Worm (Caenorhabditis elegans) whole organism, L3 larva: Measurements from ENCODE around the gene acly-1.

ENCODE experiments used
- R02D3.7 ChIP-seq: fragments of 150-350 bp; optimal IDR thresholded peaks from 2 replicates; lab custom pipeline; 2014; ENCODE audit warnings: missing biosample characterization, missing genetic modification characterization
- ZK546.5 ChIP-seq: sonication (generic microtip); optimal IDR thresholded peaks from 2 replicates; lab custom pipeline; 2017; ENCODE audit warnings: missing biosample characterization, missing genetic modification characterization
- aly-2 ChIP-seq: fragments of 150-350 bp; optimal IDR thresholded peaks from 2 replicates; lab custom pipeline; 2014; ENCODE audit warnings: missing biosample characterization, missing genetic modification characterization
- ama-1 ChIP-seq: fragments of 150-350 bp; optimal IDR thresholded peaks from 2 replicates; lab custom pipeline; 2018
- ceh-16 ChIP-seq: sonication (generic microtip); optimal IDR thresholded peaks from 2 replicates; lab custom pipeline; 2017; ENCODE audit warnings: missing biosample characterization, missing genetic modification characterization
- ceh-28 ChIP-seq: fragments of 150-350 bp; optimal IDR thresholded peaks from 2 replicates; lab custom pipeline; 2014; ENCODE audit warnings: missing biosample characterization, missing genetic modification reagents, missing genetic modification characterization
- ceh-82 ChIP-seq: fragments of 150-350 bp; optimal IDR thresholded peaks from 2 replicates; lab custom pipeline; 2014; ENCODE audit warnings: missing biosample characterization, missing genetic modification characterization
- ceh-9 ChIP-seq: sonication (generic microtip); optimal IDR thresholded peaks from 2 replicates; lab custom pipeline; 2018; ENCODE audit warnings: missing biosample characterization, missing genetic modification characterization
- daf-12 ChIP-seq: fragments of 150-350 bp; optimal IDR thresholded peaks from 2 replicates; lab custom pipeline; 2014; ENCODE audit warnings: missing biosample characterization, missing genetic modification reagents, missing genetic modification characterization
- egl-27 ChIP-seq: sonication (generic microtip); optimal IDR thresholded peaks from 4 replicates; lab custom pipeline; 2017; ENCODE audit warnings: missing biosample characterization, missing genetic modification reagents, missing genetic modification characterization
- egl-5 ChIP-seq: fragments of 150-350 bp; optimal IDR thresholded peaks from 2 replicates; lab custom pipeline; 2017; ENCODE audit warnings: missing biosample characterization, missing genetic modification reagents, missing genetic modification characterization, inconsistent platforms
- elt-1 ChIP-seq: fragments of 150-350 bp; optimal IDR thresholded peaks from 2 replicates; lab custom pipeline; 2014; ENCODE audit warnings: missing biosample characterization, missing genetic modification characterization
- elt-2 ChIP-seq: sonication (generic microtip); optimal IDR thresholded peaks from 2 replicates; lab custom pipeline; 2016; ENCODE audit warnings: missing genetic modification reagents, mild to moderate bottlenecking, missing genetic modification characterization, missing compliant biosample characterization
- elt-3 ChIP-seq, 3 experiments: fragments of 150-350 bp in 1 of 3; sonication (generic microtip) in 2 of 3; optimal IDR thresholded peaks; 2 replicates in 2 of 3; 4 replicates in 1 of 3; lab custom pipeline; 2014 to 2017; ENCODE audit warnings: missing biosample characterization in 3 of 3, missing genetic modification characterization in 3 of 3
- eor-1 ChIP-seq, 2 experiments: fragments of 150-350 bp; optimal IDR thresholded peaks; 2 replicates each; lab custom pipeline; 2014 to 2018; ENCODE audit warnings: missing biosample characterization in 2 of 2, missing genetic modification characterization in 2 of 2
- fkh-10 ChIP-seq: sonication (generic microtip); optimal IDR thresholded peaks from 2 replicates; lab custom pipeline; 2017; ENCODE audit warnings: missing biosample characterization, missing genetic modification reagents, missing genetic modification characterization
- fkh-2 ChIP-seq: fragments of 150-350 bp; optimal IDR thresholded peaks from 2 replicates; lab custom pipeline; 2014; ENCODE audit warnings: missing biosample characterization, missing genetic modification reagents, missing genetic modification characterization
- fos-1 ChIP-seq: fragments of 150-350 bp; optimal IDR thresholded peaks from 2 replicates; lab custom pipeline; 2014; ENCODE audit warnings: missing biosample characterization, missing genetic modification characterization
- hmg-11 ChIP-seq: sonication (generic microtip); optimal IDR thresholded peaks from 2 replicates; lab custom pipeline; 2016; ENCODE audit warnings: missing genetic modification characterization, missing compliant biosample characterization
- jun-1 ChIP-seq: fragments of 150-350 bp; optimal IDR thresholded peaks from 2 replicates; lab custom pipeline; 2014; ENCODE audit warnings: missing biosample characterization, missing genetic modification reagents, missing genetic modification characterization
- lin-15B ChIP-seq: fragments of 150-350 bp; optimal IDR thresholded peaks from 2 replicates; lab custom pipeline; 2014; ENCODE audit warnings: missing biosample characterization, missing genetic modification characterization
- lin-39 ChIP-seq: fragments of 150-350 bp; optimal IDR thresholded peaks from 2 replicates; lab custom pipeline; 2018; ENCODE audit warnings: missing biosample characterization, missing genetic modification reagents, missing genetic modification characterization
- lsy-12 ChIP-seq: sonication (generic microtip); optimal IDR thresholded peaks from 2 replicates; lab custom pipeline; 2016; ENCODE audit warnings: mild to moderate bottlenecking, missing genetic modification characterization, missing compliant biosample characterization
- mdl-1 ChIP-seq: fragments of 150-350 bp; optimal IDR thresholded peaks from 2 replicates; lab custom pipeline; 2014; ENCODE audit warnings: missing biosample characterization, missing genetic modification characterization
- mml-1 ChIP-seq: fragments of 150-350 bp; sonication (generic microtip); optimal IDR thresholded peaks from 3 replicates; lab custom pipeline; 2014; ENCODE audit warnings: missing biosample characterization, missing genetic modification characterization
- nfya-1 ChIP-seq: sonication (generic microtip); optimal IDR thresholded peaks from 2 replicates; lab custom pipeline; 2017; ENCODE audit warnings: missing genetic modification characterization, mild to moderate bottlenecking, missing compliant biosample characterization, antibody characterized with exemption, moderate library complexity; ENCODE audit not compliant: insufficient read depth
- nhr-11 ChIP-seq: fragments of 150-350 bp; optimal IDR thresholded peaks from 2 replicates; lab custom pipeline; 2014; ENCODE audit warnings: missing biosample characterization, missing genetic modification characterization
- nhr-12 ChIP-seq: fragments of 150-350 bp; optimal IDR thresholded peaks from 2 replicates; lab custom pipeline; 2014; ENCODE audit warnings: missing biosample characterization, missing genetic modification characterization
- nhr-23 ChIP-seq: fragments of 150-350 bp; optimal IDR thresholded peaks from 2 replicates; lab custom pipeline; 2014; ENCODE audit warnings: missing biosample characterization, missing genetic modification reagents, missing genetic modification characterization
- nhr-237 ChIP-seq: fragments of 150-350 bp; optimal IDR thresholded peaks from 2 replicates; lab custom pipeline; 2014; ENCODE audit warnings: missing biosample characterization, missing genetic modification characterization
- nhr-25 ChIP-seq: sonication (generic microtip); optimal IDR thresholded peaks from 2 replicates; lab custom pipeline; 2017; ENCODE audit warnings: missing biosample characterization, missing genetic modification characterization
- nhr-28 ChIP-seq: fragments of 150-350 bp; optimal IDR thresholded peaks from 2 replicates; lab custom pipeline; 2014; ENCODE audit warnings: missing biosample characterization, missing genetic modification characterization
- nhr-43 ChIP-seq: sonication (generic microtip); optimal IDR thresholded peaks from 2 replicates; lab custom pipeline; 2016; ENCODE audit warnings: mild to moderate bottlenecking, missing genetic modification characterization, missing compliant biosample characterization; ENCODE audit not compliant: poor library complexity, severe bottlenecking
- nhr-67 ChIP-seq: fragments of 150-350 bp; optimal IDR thresholded peaks from 2 replicates; lab custom pipeline; 2014; ENCODE audit warnings: missing biosample characterization, missing genetic modification characterization
- nhr-76 ChIP-seq: fragments of 150-350 bp; sonication (generic microtip); optimal IDR thresholded peaks from 5 replicates; lab custom pipeline; 2014; ENCODE audit warnings: missing biosample characterization, missing genetic modification characterization
- nhr-77 ChIP-seq: fragments of 150-350 bp; optimal IDR thresholded peaks from 2 replicates; lab custom pipeline; 2014; ENCODE audit warnings: missing biosample characterization, missing genetic modification characterization
- pha-4 ChIP-seq: fragments of 150-350 bp; optimal IDR thresholded peaks from 2 replicates; lab custom pipeline; 2014; ENCODE audit warnings: missing biosample characterization, missing genetic modification reagents, missing genetic modification characterization
- pqm-1 ChIP-seq: fragments of 150-350 bp; optimal IDR thresholded peaks from 2 replicates; lab custom pipeline; 2017; ENCODE audit warnings: missing biosample characterization, missing genetic modification characterization, inconsistent platforms
- sea-2 ChIP-seq: fragments of 150-350 bp; sonication (generic microtip); optimal IDR thresholded peaks from 4 replicates; lab custom pipeline; 2014; ENCODE audit warnings: missing biosample characterization, missing genetic modification reagents, missing genetic modification characterization
- skn-1 ChIP-seq: fragments of 150-350 bp; optimal IDR thresholded peaks from 2 replicates; lab custom pipeline; 2014; ENCODE audit warnings: missing biosample characterization, missing genetic modification characterization
- snpc-4 ChIP-seq: fragments of 150-350 bp; optimal IDR thresholded peaks from 2 replicates; lab custom pipeline; 2014; ENCODE audit warnings: missing biosample characterization, missing genetic modification characterization
- tbx-2 ChIP-seq: sonication (generic microtip); optimal IDR thresholded peaks from 2 replicates; lab custom pipeline; 2016; ENCODE audit warnings: mild to moderate bottlenecking, missing genetic modification characterization, missing compliant biosample characterization
- unc-39 ChIP-seq: sonication (generic microtip); optimal IDR thresholded peaks from 4 replicates; lab custom pipeline; 2017; ENCODE audit warnings: missing biosample characterization, missing genetic modification characterization
- unc-62 ChIP-seq: fragments of 150-350 bp; sonication (generic microtip); optimal IDR thresholded peaks from 4 replicates; lab custom pipeline; 2014; ENCODE audit warnings: missing biosample characterization, missing genetic modification reagents, missing genetic modification characterization
- zag-1 ChIP-seq: fragments of 150-350 bp; optimal IDR thresholded peaks from 2 replicates; lab custom pipeline; 2014; ENCODE audit warnings: missing biosample characterization, missing genetic modification characterization
- ztf-11 ChIP-seq: fragments of 150-350 bp; optimal IDR thresholded peaks from 2 replicates; lab custom pipeline; 2014; ENCODE audit warnings: missing biosample characterization, missing genetic modification characterization
- ztf-4 ChIP-seq: fragments of 150-350 bp; optimal IDR thresholded peaks from 2 replicates; lab custom pipeline; 2014; ENCODE audit warnings: missing biosample characterization, missing genetic modification characterization

The acly-1 gene

ce11 chrX:1446593-1447141 lies 32.7 kb upstream of the acly-1 start, which contains the start of gene zfp-3:
Gene zfp-3, minus strand, starts transcription at chrX:1446643.
- no peak for TF ChIP-seq daf-12
- TF ChIP-seq nhr-76 (tag; lab: Kevin White, UChicago) = no peak
- peak; percentile 88 for TF ChIP-seq fkh-10
- peak; percentile 73 for TF ChIP-seq fos-1 (tag; lab: Kevin White, UChicago)
- peak; percentile 78 for TF ChIP-seq sea-2 (GFP tag; lab: Kevin White, UChicago)
- no peak for TF ChIP-seq unc-39
- peak; percentile 93 for TF ChIP-seq nhr-25 (tag; lab: Kevin White, UChicago)
- no peak for TF ChIP-seq ztf-4 (tag; lab: Kevin White, UChicago)
- peak; percentile 17 for TF ChIP-seq mml-1 (tag; lab: Kevin White, UChicago)
- peak; percentile 91 for TF ChIP-seq skn-1 (tag; lab: Kevin White, UChicago)
- peak; percentile 71 for TF ChIP-seq nhr-11 (tag; lab: Kevin White, UChicago)
- peak; percentile 89 for TF ChIP-seq egl-27 (tag; lab: Kevin White, UChicago)
- TF ChIP-seq mdl-1 (tag; lab: Kevin White, UChicago) = peak; percentile 91
- TF ChIP-seq nhr-12 (tag; lab: Kevin White, UChicago) = no peak
- no peak for TF ChIP-seq nhr-28 (tag; lab: Kevin White, UChicago)
- TF ChIP-seq eor-1 (tag; optimal IDR thresholded peaks at IDR 0.05; lab: Kevin White, UChicago) = no peak
- TF ChIP-seq unc-62 = peak; percentile 90
- TF ChIP-seq hmg-11 (tag; lab: Kevin White, UChicago) = peak; percentile 99
- no peak for TF ChIP-seq ceh-9 (tag; lab: Kevin White, UChicago)
- TF ChIP-seq nhr-43 = peak; percentile 86
- peak; percentile 82 for TF ChIP-seq snpc-4 (tag; lab: Kevin White, UChicago)
- no peak for TF ChIP-seq nhr-237
- peak; percentile 97 for TF ChIP-seq nfya-1 (tag; lab: Kevin White, UChicago)
- no peak for TF ChIP-seq fkh-2
- peak; percentile 83 for TF ChIP-seq lsy-12 (tag; lab: Kevin White, UChicago)
- TF ChIP-seq elt-3 (tag; optimal IDR thresholded peaks at IDR 0.05; lab: Kevin White, UChicago) = peak in 1 of 3 experiments; percentile 20
- peak; percentile 93 for TF ChIP-seq nhr-23 (tag; lab: Kevin White, UChicago)
- TF ChIP-seq jun-1 (tag; lab: Kevin White, UChicago) = peak; percentile 98
- TF ChIP-seq nhr-77 (tag; lab: Kevin White, UChicago) = peak; percentile 77
- TF ChIP-seq zag-1 (tag; lab: Kevin White, UChicago) = no peak
- peak; percentile 82 for TF ChIP-seq elt-2
- peak; percentile 95 for TF ChIP-seq ceh-28 (tag; lab: Kevin White, UChicago)
- peak; percentile 78 for TF ChIP-seq R02D3.7 (tag; lab: Kevin White, UChicago)
- peak; percentile 87 for TF ChIP-seq lin-15B (tag; lab: Kevin White, UChicago)
- peak; percentile 87 for TF ChIP-seq tbx-2 (tag; lab: Kevin White, UChicago)
- TF ChIP-seq aly-2 = no peak
- TF ChIP-seq ceh-16 (tag; lab: Kevin White, UChicago) = no peak
- TF ChIP-seq ztf-11 (tag; lab: Kevin White, UChicago) = no peak
- no peak for TF ChIP-seq nhr-67 (tag; lab: Kevin White, UChicago)
- TF ChIP-seq ZK546.5 (tag; lab: Kevin White, UChicago) = peak; percentile 14
- TF ChIP-seq lin-39 (tag; lab: Kevin White, UChicago) = peak; percentile 97
- TF ChIP-seq ama-1 (lab: Kevin White, UChicago) = peak; percentile 62
- TF ChIP-seq ceh-82 (tag; lab: Kevin White, UChicago) = peak; percentile 76
- TF ChIP-seq pha-4 (tag; lab: Kevin White, UChicago) = peak; percentile 96
- peak; percentile 79 for TF ChIP-seq egl-5 (tag; lab: Kevin White, UChicago)
- TF ChIP-seq elt-1 (tag; lab: Kevin White, UChicago) = peak; percentile 61
- TF ChIP-seq pqm-1 = peak; percentile 81
